Fruit fly (Drosophila melanogaster): ENCODE results near the gene CG18178.

Gene CG18178

dm6 chr3L:9726707-9727106, 7.8 kb upstream of the CG18178 start, which contains the start of gene Naa60:
Gene Naa60 (plus strand): TSS chr3L:9726895.
- TF ChIP-seq gfzf (GFP tag; optimal IDR thresholded peaks at IDR 0.05) (peak; percentile 81), CG4820 (GFP tag; optimal IDR thresholded peaks at IDR 0.05) (no peak), CG2120 (GFP tag; optimal IDR thresholded peaks at IDR 0.05) (peak; percentile 22), CG43689 (GFP tag; IDR thresholded peaks at IDR 0.05) (no peak), CG31388 (GFP tag; optimal IDR thresholded peaks at IDR 0.05) (no peak), dpn (GFP tag; optimal IDR thresholded peaks at IDR 0.05) (no peak), Nf-YB (GFP tag; optimal IDR thresholded peaks at IDR 0.05) (no peak), kay (GFP tag; optimal IDR thresholded peaks at IDR 0.05) (no peak), Abd-B (GFP tag; optimal IDR thresholded peaks at IDR 0.05) (no peak), Six4 (GFP tag; optimal IDR thresholded peaks at IDR 0.05) (no peak), CG2678 (tag; optimal IDR thresholded peaks at IDR 0.05) (no peak), CG17829 (tag; optimal IDR thresholded peaks at IDR 0.05) (peak; percentile 24), CG17912 (GFP tag; optimal IDR thresholded peaks at IDR 0.05) (no peak), CG9609 (GFP tag; optimal IDR thresholded peaks at IDR 0.05) (no peak), ranshi (GFP tag; IDR thresholded peaks at IDR 0.05) (no peak), Dbx (GFP tag; IDR thresholded peaks at IDR 0.05) (no peak), CG3407 (GFP tag; optimal IDR thresholded peaks at IDR 0.05) (no peak), gcm2 (GFP tag; optimal IDR thresholded peaks at IDR 0.05) (no peak), CG13123 (GFP tag; optimal IDR thresholded peaks at IDR 0.05) (no peak), CG31441 (GFP tag; IDR thresholded peaks at IDR 0.05) (no peak), CG6791 (GFP tag; IDR thresholded peaks at IDR 0.05; ENCODE audit: partially characterized antibody) (peak; percentile 88), MTF-1 (GFP tag; optimal IDR thresholded peaks at IDR 0.05; ENCODE audit: borderline replicate concordance) (no peak), Adf1 (GFP tag; IDR thresholded peaks at IDR 0.05) (no peak), Lpt (GFP tag; optimal IDR thresholded peaks at IDR 0.05) (no peak), CG11723 (GFP tag; optimal IDR thresholded peaks at IDR 0.05) (no peak), CHES-1-like (GFP tag; optimal IDR thresholded peaks at IDR 0.05) (peak; percentile 1), bigmax (GFP tag; optimal IDR thresholded peaks at IDR 0.05) (no peak), Oli (tag; optimal IDR thresholded peaks at IDR 0.05) (no peak), CG5953 (GFP tag; IDR thresholded peaks at IDR 0.05) (no peak), Dll (GFP tag; IDR thresholded peaks at IDR 0.05; ENCODE audit: partially characterized antibody) (peak; percentile 93), Spps (tag; optimal IDR thresholded peaks at IDR 0.05) (no peak), hth (optimal IDR thresholded peaks at IDR 0.05) (no peak), Asciz (GFP tag; optimal IDR thresholded peaks at IDR 0.05) (no peak), Myb (GFP tag; optimal IDR thresholded peaks at IDR 0.05) (no peak), bsh (GFP tag; optimal IDR thresholded peaks at IDR 0.05) (no peak), CG6272 (GFP tag; IDR thresholded peaks at IDR 0.05) (no peak), CG8924 (tag; optimal IDR thresholded peaks at IDR 0.05) (no peak), CG30020 (tag; optimal IDR thresholded peaks at IDR 0.05) (peak; percentile 8), h (optimal IDR thresholded peaks at IDR 0.05) (no peak), CG7987 (GFP tag; optimal IDR thresholded peaks at IDR 0.05) (no peak), CG10959 (GFP tag; IDR thresholded peaks at IDR 0.05) (no peak), dati (GFP tag; IDR thresholded peaks at IDR 0.05) (no peak), yki (optimal IDR thresholded peaks at IDR 0.05) (no peak), NC2α (GFP tag; optimal IDR thresholded peaks at IDR 0.05) (no peak), Doc3 (GFP tag; IDR thresholded peaks at IDR 0.05; ENCODE audit: partially characterized antibody) (peak; percentile 90), CG8388 (GFP tag; optimal IDR thresholded peaks at IDR 0.05) (no peak), zfh2 (GFP tag; optimal IDR thresholded peaks at IDR 0.05) (no peak), usp (GFP tag; optimal IDR thresholded peaks at IDR 0.05) (no peak), CG3281 (GFP tag; optimal IDR thresholded peaks at IDR 0.05) (no peak), chinmo (GFP tag; IDR thresholded peaks at IDR 0.05; ENCODE audit: partially characterized antibody) (peak; percentile 76; the same call in 2 of the 4 replicates), CG1603 (tag; optimal IDR thresholded peaks at IDR 0.05) (no peak), ac (GFP tag; optimal IDR thresholded peaks at IDR 0.05) (no peak), CG7839 (tag; optimal IDR thresholded peaks at IDR 0.05) (no peak)

All from whole organism, embryonic.